Worm (Caenorhabditis elegans): ENCODE measurements around the gene R03D7.2.

Gene R03D7.2

ce11 chrII:10949383-10949782 lies 14.4 kb upstream of the R03D7.2 start:
- TF ChIP-seq gei-8 (GFP tag; optimal IDR thresholded peaks at IDR 0.05) (no peak), madf-5 (GFP tag; IDR thresholded peaks at IDR 0.05) (no peak), nhr-28 (tag; optimal IDR thresholded peaks at IDR 0.05) (peak; percentile 99), nhr-10 (tag; optimal IDR thresholded peaks at IDR 0.05) (no peak), nhr-111 (GFP tag; optimal IDR thresholded peaks at IDR 0.05) (no peak), ctbp-1 (GFP tag; IDR thresholded peaks at IDR 0.05) (no peak), ceh-62 (tag; optimal IDR thresholded peaks at IDR 0.05) (no peak), duxl-1 (tag; optimal IDR thresholded peaks at IDR 0.05; ENCODE audit: poor library complexity) (no peak), fos-1 (tag; optimal IDR thresholded peaks at IDR 0.05) (no peak), pqm-1 (tag; optimal IDR thresholded peaks at IDR 0.05) (peak; percentile 69), mxl-3 (GFP tag; optimal IDR thresholded peaks at IDR 0.05) (peak; percentile 32), aly-2 (tag; optimal IDR thresholded peaks at IDR 0.05) (no peak), rbr-2 (tag; optimal IDR thresholded peaks at IDR 0.05) (no peak), Y105C5A.15 (GFP tag; IDR thresholded peaks at IDR 0.05) (no peak), lin-29 (GFP tag; IDR thresholded peaks at IDR 0.05) (no peak), zip-11 (GFP tag; IDR thresholded peaks at IDR 0.05) (no peak), mes-2 (tag; optimal IDR thresholded peaks at IDR 0.05; ENCODE audit: poor library complexity, severe bottlenecking) (no peak), dve-1 (tag; optimal IDR thresholded peaks at IDR 0.05; ENCODE audit: insufficient read depth) (peak; percentile 32), hlh-11 (tag; optimal IDR thresholded peaks at IDR 0.05) (peak; percentile 39), dmd-6 (GFP tag; IDR thresholded peaks at IDR 0.05) (peak; percentile 41; the same call in 1 of the 2 replicates), ama-1 (optimal IDR thresholded peaks at IDR 0.05) (no peak), T26A8.4 (GFP tag; IDR thresholded peaks at IDR 0.05) (no peak), mdl-1 (tag; optimal IDR thresholded peaks at IDR 0.05) (no peak), F26F4.8 (GFP tag; conservative IDR thresholded peaks at IDR 0.05) (no peak), zag-1 (tag; optimal IDR thresholded peaks at IDR 0.05) (no peak), nhr-102 (tag; optimal IDR thresholded peaks at IDR 0.05) (no peak), unc-62 (GFP tag; optimal IDR thresholded peaks at IDR 0.05 in 1 of 2) (peak in 1 of 2 experiments; percentile 14), unc-62 (tag; optimal IDR thresholded peaks at IDR 0.05) (no peak), nhr-41 (GFP tag; IDR thresholded peaks at IDR 0.05) (no peak), egl-27 (tag; optimal IDR thresholded peaks at IDR 0.05) (no peak), vab-7 (GFP tag; IDR thresholded peaks at IDR 0.05) (no peak), lim-7 (GFP tag; IDR thresholded peaks at IDR 0.05) (no peak), ZK546.5 (tag; optimal IDR thresholded peaks at IDR 0.05) (no peak), Y48G9A.11 (GFP tag; IDR thresholded peaks at IDR 0.05) (no peak), daf-16 (GFP tag; optimal IDR thresholded peaks at IDR 0.05) (no peak), daf-16 (tag; optimal IDR thresholded peaks at IDR 0.05) (peak; percentile 74), arid-1 (GFP tag; conservative IDR thresholded peaks at IDR 0.05) (no peak), ceh-20 (GFP tag; IDR thresholded peaks at IDR 0.05) (no peak)

- TF ChIP-seq unc-39 (tag; optimal IDR thresholded peaks at IDR 0.05) (no peak), pha-4 (GFP tag; IDR thresholded peaks at IDR 0.05) (no peak), pha-4 (tag; optimal IDR thresholded peaks at IDR 0.05) (no peak), dpl-1 (GFP tag; optimal IDR thresholded peaks at IDR 0.05) (peak; percentile 10), aha-1 (tag) (peak; percentile 20), unc-62 (GFP tag; optimal IDR thresholded peaks at IDR 0.05 in 1 of 2) (peak in 1 of 2 experiments; percentile 9), unc-62 (tag; optimal IDR thresholded peaks at IDR 0.05) (no peak), daf-8 (GFP tag; IDR thresholded peaks at IDR 0.05) (no peak), mxl-3 (GFP tag; optimal IDR thresholded peaks at IDR 0.05) (no peak), lin-38 (GFP tag; IDR thresholded peaks at IDR 0.05) (peak; percentile 53), F26F4.8 (GFP tag; conservative IDR thresholded peaks at IDR 0.05) (no peak), ztf-7 (tag; optimal IDR thresholded peaks at IDR 0.05) (no peak), unc-130 (GFP tag; optimal IDR thresholded peaks at IDR 0.05) (no peak)
Measured at ce11 chrII:10948236-10949025, 13.4 kb upstream of the R03D7.2 start.
